Worm (Caenorhabditis elegans) whole organism, L1 larva: Measurements from ENCODE around the gene efn-4.

Experiments
- F16B12.6 ChIP-seq: fragments of 150-350 bp; optimal IDR thresholded peaks from 2 replicates; lab custom pipeline; 2014; ENCODE audit warnings: missing biosample characterization, missing genetic modification characterization
- Y116A8C.19 ChIP-seq: sonication (generic microtip); optimal IDR thresholded peaks from 2 replicates; lab custom pipeline; 2016; ENCODE audit warnings: missing compliant biosample characterization, missing genetic modification characterization, borderline replicate concordance
- ama-1 ChIP-seq: fragments of 150-350 bp; optimal IDR thresholded peaks from 2 replicates; lab custom pipeline; 2014
- ceh-8 ChIP-seq: fragments of 200-800 bp; sonication (Bioruptor generic); optimal IDR thresholded peaks from 2 replicates; lab custom pipeline; 2018; ENCODE audit warnings: mild to moderate bottlenecking, missing genetic modification characterization, moderate library complexity, missing compliant biosample characterization
- ceh-82 ChIP-seq, 3 experiments: fragments of 150-350 bp in 1 of 3; sonication (generic microtip) in 2 of 3; optimal IDR thresholded peaks; 2 replicates each; lab custom pipeline; 2014 to 2017; ENCODE audit warnings: missing biosample characterization in 3 of 3, missing genetic modification characterization in 3 of 3
- ceh-88 ChIP-seq: fragments of 200-800 bp; sonication (Bioruptor generic); IDR thresholded peaks from 2 replicates; pipeline ENCODE4 v1.3.6; 2022; ENCODE audit warnings: missing genetic modification characterization, missing compliant biosample characterization
- ceh-90 ChIP-seq: sonication (generic microtip); optimal IDR thresholded peaks from 2 replicates; lab custom pipeline; 2016; ENCODE audit warnings: missing genetic modification characterization, missing compliant biosample characterization
- dpl-1 ChIP-seq, 3 experiments: fragments of 150-350 bp in 2 of 3; sonication (generic microtip) in 1 of 3; optimal IDR thresholded peaks; 2 replicates each; lab custom pipeline; 2014 to 2017; ENCODE audit warnings: missing biosample characterization in 3 of 3, missing genetic modification characterization in 3 of 3, missing genetic modification reagents in 3 of 3
- dsc-1 ChIP-seq: sonication (generic microtip); optimal IDR thresholded peaks from 2 replicates; lab custom pipeline; 2016; ENCODE audit warnings: mild to moderate bottlenecking, missing genetic modification characterization, missing compliant biosample characterization
- efl-1 ChIP-seq, 4 experiments: fragments of 150-350 bp; optimal IDR thresholded peaks in 3 of 4; peaks in 1 of 4; 1 replicate in 1 of 4; 2 replicates in 3 of 4; lab custom pipeline; 2014; ENCODE audit warnings: missing biosample characterization in 2 of 4, missing genetic modification characterization in 2 of 4, missing genetic modification reagents in 2 of 4
- egl-27 ChIP-seq, 2 experiments: fragments of 150-350 bp in 1 of 2; sonication (generic microtip); optimal IDR thresholded peaks; 3 replicates each; lab custom pipeline; 2017 to 2018; ENCODE audit warnings: missing biosample characterization in 2 of 2, missing genetic modification characterization in 2 of 2, missing genetic modification reagents in 2 of 2
- ets-5 ChIP-seq: fragments of 200-800 bp; sonication (Bioruptor generic); IDR thresholded peaks from 2 replicates; pipeline ENCODE4 v1.3.6; 2022; ENCODE audit warnings: missing genetic modification characterization, missing compliant biosample characterization
- fkh-4 ChIP-seq: sonication (generic microtip); optimal IDR thresholded peaks from 2 replicates; lab custom pipeline; 2016; ENCODE audit warnings: missing compliant biosample characterization, missing genetic modification characterization, borderline replicate concordance
- fkh-8 ChIP-seq: sonication (generic microtip); optimal IDR thresholded peaks from 2 replicates; lab custom pipeline; 2016; ENCODE audit warnings: mild to moderate bottlenecking, missing genetic modification characterization, missing compliant biosample characterization
- fos-1 ChIP-seq: fragments of 150-350 bp; optimal IDR thresholded peaks from 2 replicates; lab custom pipeline; 2014; ENCODE audit warnings: missing biosample characterization, missing genetic modification characterization
- hlh-17 ChIP-seq: fragments of 200-800 bp; sonication (Bioruptor generic); optimal IDR thresholded peaks from 2 replicates; lab custom pipeline; 2018; ENCODE audit warnings: missing genetic modification characterization, mild to moderate bottlenecking, missing compliant biosample characterization, moderate library complexity, borderline replicate concordance
- hlh-4 ChIP-seq: sonication (generic microtip); optimal IDR thresholded peaks from 2 replicates; lab custom pipeline; 2016; ENCODE audit warnings: mild to moderate bottlenecking, missing genetic modification characterization, missing compliant biosample characterization
- hpl-2 ChIP-seq: fragments of 150-350 bp; optimal IDR thresholded peaks from 2 replicates; lab custom pipeline; 2014; ENCODE audit warnings: missing biosample characterization, missing genetic modification reagents, missing genetic modification characterization
- lin-14 ChIP-seq: fragments of 200-800 bp; sonication (Bioruptor generic); optimal IDR thresholded peaks from 2 replicates; lab custom pipeline; 2018; ENCODE audit warnings: mild to moderate bottlenecking, missing genetic modification characterization, moderate library complexity, missing compliant biosample characterization
- lin-35 ChIP-seq, 2 experiments: fragments of 150-350 bp; optimal IDR thresholded peaks; 2 replicates each; lab custom pipeline; 2014; ENCODE audit warnings: missing biosample characterization in 2 of 2, missing genetic modification characterization in 2 of 2, missing genetic modification reagents in 2 of 2
- lir-3 ChIP-seq: sonication (generic microtip); optimal IDR thresholded peaks from 2 replicates; lab custom pipeline; 2016; ENCODE audit warnings: mild to moderate bottlenecking, missing genetic modification characterization, moderate library complexity, missing compliant biosample characterization; ENCODE audit not compliant: poor library complexity
- mef-2 ChIP-seq: fragments of 150-350 bp; optimal IDR thresholded peaks from 2 replicates; lab custom pipeline; 2014; ENCODE audit warnings: missing biosample characterization, missing genetic modification characterization
- mep-1 ChIP-seq: fragments of 150-350 bp; optimal IDR thresholded peaks from 2 replicates; lab custom pipeline; 2014; ENCODE audit warnings: missing biosample characterization, missing genetic modification characterization
- nhr-12 ChIP-seq: sonication (generic microtip); optimal IDR thresholded peaks from 2 replicates; lab custom pipeline; 2017; ENCODE audit warnings: missing biosample characterization, missing genetic modification characterization
- nhr-20 ChIP-seq: sonication (generic microtip); optimal IDR thresholded peaks from 2 replicates; lab custom pipeline; 2016; ENCODE audit warnings: mild to moderate bottlenecking, missing genetic modification characterization, missing compliant biosample characterization
- nhr-237 ChIP-seq: fragments of 150-350 bp; optimal IDR thresholded peaks from 2 replicates; lab custom pipeline; 2014; ENCODE audit warnings: missing biosample characterization, missing genetic modification characterization
- nhr-28 ChIP-seq: fragments of 150-350 bp; optimal IDR thresholded peaks from 2 replicates; lab custom pipeline; 2014; ENCODE audit warnings: missing biosample characterization, missing genetic modification characterization
- rnt-1 ChIP-seq: sonication (generic microtip); optimal IDR thresholded peaks from 2 replicates; lab custom pipeline; 2016; ENCODE audit warnings: mild to moderate bottlenecking, missing genetic modification characterization, moderate library complexity, missing compliant biosample characterization
- snpc-4 ChIP-seq: fragments of 150-350 bp; optimal IDR thresholded peaks from 2 replicates; lab custom pipeline; 2014; ENCODE audit warnings: missing biosample characterization, missing genetic modification characterization
- snu-23 ChIP-seq: sonication (generic microtip); optimal IDR thresholded peaks from 2 replicates; lab custom pipeline; 2016; ENCODE audit warnings: missing genetic modification characterization, missing compliant biosample characterization
- sptf-1 ChIP-seq: fragments of 150-350 bp; optimal IDR thresholded peaks from 2 replicates; lab custom pipeline; 2014; ENCODE audit warnings: missing biosample characterization, missing genetic modification characterization
- swsn-7 ChIP-seq: sonication (generic microtip); optimal IDR thresholded peaks from 2 replicates; lab custom pipeline; 2016; ENCODE audit warnings: missing genetic modification characterization, missing compliant biosample characterization
- tlp-1 ChIP-seq: fragments of 150-350 bp; optimal IDR thresholded peaks from 2 replicates; lab custom pipeline; 2014; ENCODE audit warnings: missing biosample characterization, missing genetic modification characterization
- unc-30 ChIP-seq: sonication (generic microtip); optimal IDR thresholded peaks from 2 replicates; lab custom pipeline; 2017; ENCODE audit warnings: missing biosample characterization, missing genetic modification characterization
- unc-62 ChIP-seq: fragments of 150-350 bp; optimal IDR thresholded peaks from 2 replicates; lab custom pipeline; 2014; ENCODE audit warnings: missing biosample characterization, missing genetic modification reagents, missing genetic modification characterization
- unc-86 ChIP-seq: sonication (generic microtip); optimal IDR thresholded peaks from 2 replicates; lab custom pipeline; 2016; ENCODE audit warnings: missing genetic modification characterization, missing compliant biosample characterization
- unc-98 ChIP-seq: fragments of 200-800 bp; sonication (Bioruptor generic); IDR thresholded peaks from 2 replicates; pipeline ENCODE4 v1.3.6; 2022; ENCODE audit warnings: missing genetic modification characterization, missing compliant biosample characterization
- xbp-1 ChIP-seq: sonication (generic microtip); optimal IDR thresholded peaks from 2 replicates; lab custom pipeline; 2016; ENCODE audit warnings: missing genetic modification characterization, missing compliant biosample characterization
- zip-4 ChIP-seq: fragments of 200-800 bp; sonication (Bioruptor generic); optimal IDR thresholded peaks from 2 replicates; lab custom pipeline; 2018; ENCODE audit warnings: mild to moderate bottlenecking, missing genetic modification characterization, moderate library complexity, missing compliant biosample characterization

The efn-4 gene

ce11 chrIV:572487-572886, 13.5 kb downstream of the efn-4 start, which contains the start of gene gex-2:
TSS of gene gex-2 (plus strand) at chrIV:572769.
- TF ChIP-seq lin-35 (GFP tag; optimal IDR thresholded peaks at IDR 0.05; lab: Kevin White, UChicago), result peak; percentile 51 to 59
- peak; percentile 34 for TF ChIP-seq mep-1 (tag; lab: Kevin White, UChicago)
- peak; percentile 22 for TF ChIP-seq rnt-1 (tag; lab: Kevin White, UChicago)
- peak in 2 of 3 experiments; percentile 17 to 47 for TF ChIP-seq dpl-1 (GFP tag; optimal IDR thresholded peaks at IDR 0.05; lab: Kevin White, UChicago)
- peak; percentile 33 to 37 for TF ChIP-seq efl-1 (optimal IDR thresholded peaks at IDR 0.05; lab: Kevin White, UChicago)
- peak; percentile 42 to 87 for TF ChIP-seq efl-1 (GFP tag; optimal IDR thresholded peaks at IDR 0.05 in 1 of 2; lab: Kevin White, UChicago)
- no peak for TF ChIP-seq Y116A8C.19
- peak in 1 of 3 experiments; percentile 24 for TF ChIP-seq ceh-82 (tag; optimal IDR thresholded peaks at IDR 0.05; lab: Kevin White, UChicago)
- TF ChIP-seq fkh-4, result no peak
- peak; percentile 85 for TF ChIP-seq F16B12.6 (tag; lab: Kevin White, UChicago)
- TF ChIP-seq, all 84 proteins: peak for 7

ce11 chrIV:580512-580911, 21.5 kb downstream of the efn-4 start:
- TF ChIP-seq unc-30 (no peak), lir-3 (tag; lab: Kevin White, UChicago) (no peak), mef-2 (tag; lab: Kevin White, UChicago) (no peak), efl-1 (optimal IDR thresholded peaks at IDR 0.05; lab: Kevin White, UChicago) (no peak), efl-1 (GFP tag; optimal IDR thresholded peaks at IDR 0.05 in 1 of 2; lab: Kevin White, UChicago) (no peak), rnt-1 (tag; lab: Kevin White, UChicago) (no peak), snu-23 (no peak), snpc-4 (tag; lab: Kevin White, UChicago) (no peak), unc-98 (no peak), hlh-17 (GFP tag; lab: Kevin White, UChicago) (no peak), nhr-12 (no peak), zip-4 (no peak), tlp-1 (tag; lab: Kevin White, UChicago) (no peak), nhr-28 (tag; lab: Kevin White, UChicago) (no peak), dsc-1 (tag; lab: Kevin White, UChicago) (no peak), nhr-20 (tag; lab: Kevin White, UChicago) (no peak)
- TF ChIP-seq, all 84 proteins: peak for 0

ce11 chrIV:582130-582529, 23.1 kb downstream of the efn-4 start, which contains the start of gene F56A11.6:
TSS of gene F56A11.6 (minus strand) at chrIV:582230.
- no peak for TF ChIP-seq efl-1 (optimal IDR thresholded peaks at IDR 0.05; lab: Kevin White, UChicago)
- peak in 1 of 2 experiments; percentile 3 for TF ChIP-seq efl-1 (GFP tag; optimal IDR thresholded peaks at IDR 0.05 in 1 of 2; lab: Kevin White, UChicago)
- no peak for TF ChIP-seq egl-27 (tag; optimal IDR thresholded peaks at IDR 0.05; lab: Kevin White, UChicago)

- no peak for TF ChIP-seq xbp-1 (tag; lab: Kevin White, UChicago)
- TF ChIP-seq efl-1 (optimal IDR thresholded peaks at IDR 0.05; lab: Kevin White, UChicago), result no peak
- TF ChIP-seq efl-1 (GFP tag; optimal IDR thresholded peaks at IDR 0.05 in 1 of 2; lab: Kevin White, UChicago), result peak in 1 of 2 experiments; percentile 56
Observed at ce11 chrIV:584039-584438, 25.0 kb downstream of the efn-4 start.

ce11 chrIV:587729-588128, 28.7 kb downstream of the efn-4 start, which contains the start of gene C18H7.12:
TSS of gene C18H7.12 (minus strand) at chrIV:587829.
- TF ChIP-seq fkh-8 (tag; lab: Kevin White, UChicago) (no peak), ama-1 (lab: Kevin White, UChicago) (no peak), mep-1 (tag; lab: Kevin White, UChicago) (no peak), nhr-237 (tag; lab: Kevin White, UChicago) (no peak), sptf-1 (tag; lab: Kevin White, UChicago) (no peak), ets-5 (no peak), ceh-88 (no peak), lin-14 (GFP tag; lab: Kevin White, UChicago) (no peak)

ce11 chrIV:592382-592781, 33.3 kb downstream of the efn-4 start, which contains the start of gene C18H7.6:
TSS of gene C18H7.6 (minus strand) at chrIV:592485.
- TF ChIP-seq sptf-1 (tag; lab: Kevin White, UChicago) (no peak), swsn-7 (no peak), egl-27 (tag; optimal IDR thresholded peaks at IDR 0.05; lab: Kevin White, UChicago) (no peak), fkh-8 (tag; lab: Kevin White, UChicago) (peak; percentile 2), hlh-4 (tag; lab: Kevin White, UChicago) (peak; percentile 97), ceh-90 (no peak), ama-1 (lab: Kevin White, UChicago) (no peak), F16B12.6 (tag; lab: Kevin White, UChicago) (no peak), rnt-1 (tag; lab: Kevin White, UChicago) (no peak), hpl-2 (GFP tag; lab: Kevin White, UChicago) (no peak), hlh-17 (GFP tag; lab: Kevin White, UChicago) (no peak), nhr-12 (no peak), nhr-20 (tag; lab: Kevin White, UChicago) (no peak), fos-1 (tag; lab: Kevin White, UChicago) (no peak), ceh-8 (GFP tag; lab: Kevin White, UChicago) (no peak), unc-86 (tag; lab: Kevin White, UChicago) (no peak), unc-62 (no peak)
